Worm (Caenorhabditis elegans) whole organism, L4 larva: ENCODE measurements around the gene K10H10.7.

ENCODE experiments used
- F44E2.7 ChIP-seq: fragments of 200-800 bp; sonication (Bioruptor generic); IDR thresholded peaks from 2 replicates; pipeline ENCODE4 v2.1.2; 2022; ENCODE audit warnings: missing genetic modification characterization, missing compliant biosample characterization
- F49E8.2 ChIP-seq: sonication (generic microtip); optimal IDR thresholded peaks from 2 replicates; lab custom pipeline; 2016; ENCODE audit warnings: missing compliant biosample characterization, mild to moderate bottlenecking, missing genetic modification characterization, borderline replicate concordance
- R02D3.7 ChIP-seq: fragments of 150-350 bp; sonication (generic microtip); optimal IDR thresholded peaks from 3 replicates; lab custom pipeline; 2014; ENCODE audit warnings: missing biosample characterization, missing genetic modification characterization
- T20F7.1 ChIP-seq: fragments of 200-800 bp; sonication (Bioruptor generic); optimal IDR thresholded peaks from 2 replicates; lab custom pipeline; 2018; ENCODE audit warnings: mild to moderate bottlenecking, missing genetic modification characterization, missing compliant biosample characterization
- Y5F2A.4 ChIP-seq: fragments of 200-800 bp; sonication (Bioruptor generic); optimal IDR thresholded peaks from 2 replicates; lab custom pipeline; 2018; ENCODE audit warnings: mild to moderate bottlenecking, missing genetic modification characterization, missing compliant biosample characterization
- arid-1 ChIP-seq: fragments of 200-800 bp; sonication (Bioruptor generic); conservative IDR thresholded peaks from 2 replicates; pipeline ENCODE4 v1.3.6; 2022; ENCODE audit warnings: missing genetic modification reagents, missing genetic modification characterization, missing compliant biosample characterization
- attf-4 ChIP-seq: sonication (generic microtip); optimal IDR thresholded peaks from 3 replicates; lab custom pipeline; 2017; ENCODE audit warnings: missing biosample characterization, missing genetic modification characterization
- ceh-20 ChIP-seq: fragments of 200-800 bp; sonication (Bioruptor generic); IDR thresholded peaks from 2 replicates; pipeline ENCODE4 v1.3.6; 2022; ENCODE audit warnings: missing genetic modification reagents, missing genetic modification characterization, missing compliant biosample characterization
- ceh-32 ChIP-seq: sonication (generic microtip); optimal IDR thresholded peaks from 2 replicates; lab custom pipeline; 2016; ENCODE audit warnings: mild to moderate bottlenecking, missing genetic modification characterization, missing compliant biosample characterization; ENCODE audit not compliant: poor library complexity
- ces-1 ChIP-seq: fragments of 150-350 bp; sonication (generic microtip); optimal IDR thresholded peaks from 4 replicates; lab custom pipeline; 2014; ENCODE audit warnings: missing biosample characterization, missing genetic modification reagents, missing genetic modification characterization
- daf-12 ChIP-seq: fragments of 150-350 bp; optimal IDR thresholded peaks from 2 replicates; lab custom pipeline; 2014; ENCODE audit warnings: missing biosample characterization, missing genetic modification reagents, missing genetic modification characterization
- daf-16 ChIP-seq, 3 experiments: sonication (generic microtip); optimal IDR thresholded peaks; 2 replicates each; lab custom pipeline; 2016 to 2017; ENCODE audit warnings: missing genetic modification characterization in 3 of 3, missing genetic modification reagents in 3 of 3, mild to moderate bottlenecking in 2 of 3, missing compliant biosample characterization in 2 of 3, missing biosample characterization in 1 of 3, moderate library complexity in 1 of 3
- daf-19 ChIP-seq: fragments of 200-800 bp; sonication (Bioruptor generic); conservative IDR thresholded peaks from 2 replicates; pipeline ENCODE4 v1.3.6; 2022; ENCODE audit warnings: missing genetic modification characterization, missing compliant biosample characterization
- daf-8 ChIP-seq: fragments of 200-800 bp; sonication (Bioruptor generic); IDR thresholded peaks from 2 replicates; pipeline ENCODE4 v1.3.6; 2022; ENCODE audit warnings: missing genetic modification characterization, missing compliant biosample characterization
- dmd-9 ChIP-seq: fragments of 200-800 bp; sonication (Bioruptor generic); IDR thresholded peaks from 2 replicates; pipeline ENCODE4 v1.3.6; 2022; ENCODE audit warnings: missing genetic modification reagents, missing genetic modification characterization, missing compliant biosample characterization
- dpl-1 ChIP-seq: fragments of 150-350 bp; optimal IDR thresholded peaks from 2 replicates; lab custom pipeline; 2014; ENCODE audit warnings: missing biosample characterization, missing genetic modification reagents, missing genetic modification characterization
- egl-43 ChIP-seq: fragments of 200-800 bp; sonication (Bioruptor generic); IDR thresholded peaks from 2 replicates; pipeline ENCODE4 v1.3.6; 2022; ENCODE audit warnings: missing genetic modification reagents, missing genetic modification characterization, missing compliant biosample characterization
- hif-1 ChIP-seq, 2 experiments: sonication (generic microtip); optimal IDR thresholded peaks; 2 replicates each; lab custom pipeline; 2016 to 2017; ENCODE audit warnings: missing compliant biosample characterization in 2 of 2, missing genetic modification characterization in 2 of 2, missing genetic modification reagents in 2 of 2, missing genotype in 2 of 2, mild to moderate bottlenecking in 1 of 2
- hlh-30 ChIP-seq: sonication (generic microtip); optimal IDR thresholded peaks from 2 replicates; lab custom pipeline; 2017; ENCODE audit warnings: antibody characterized with exemption, mild to moderate bottlenecking, missing genetic modification characterization, missing compliant biosample characterization; ENCODE audit not compliant: insufficient read depth
- hmg-1.1 ChIP-seq: fragments of 200-800 bp; sonication (Bioruptor generic); IDR thresholded peaks from 2 replicates; pipeline ENCODE4 v1.3.6; 2022; ENCODE audit warnings: missing genetic modification reagents, missing genetic modification characterization, missing compliant biosample characterization
- lim-7 ChIP-seq: fragments of 200-800 bp; sonication (Bioruptor generic); IDR thresholded peaks from 2 replicates; pipeline ENCODE4 v1.3.6; 2022; ENCODE audit warnings: missing genetic modification characterization, missing compliant biosample characterization
- lin-1 ChIP-seq: fragments of 200-800 bp; sonication (Bioruptor generic); IDR thresholded peaks from 2 replicates; pipeline ENCODE4 v1.3.6; 2022; ENCODE audit warnings: missing genetic modification reagents, missing genetic modification characterization, missing compliant biosample characterization
- lin-13 ChIP-seq: fragments of 150-350 bp; optimal IDR thresholded peaks from 2 replicates; lab custom pipeline; 2014; ENCODE audit warnings: missing biosample characterization, missing genetic modification reagents, missing genetic modification characterization
- mdl-1 ChIP-seq, 2 experiments: fragments of 150-350 bp in 1 of 2; sonication (generic microtip) in 1 of 2; optimal IDR thresholded peaks; 2 replicates each; lab custom pipeline; 2014 to 2017; ENCODE audit warnings: missing biosample characterization in 2 of 2, missing genetic modification characterization in 2 of 2
- mdt-29 ChIP-seq: fragments of 200-800 bp; sonication (Bioruptor generic); IDR thresholded peaks from 2 replicates; pipeline ENCODE4 v1.3.6; 2022; ENCODE audit warnings: missing genetic modification reagents, missing genetic modification characterization, missing compliant biosample characterization
- mep-1 ChIP-seq: fragments of 150-350 bp; sonication (generic microtip); optimal IDR thresholded peaks from 3 replicates; lab custom pipeline; 2014; ENCODE audit warnings: missing biosample characterization, missing genetic modification characterization
- mes-2 ChIP-seq: sonication (generic microtip); optimal IDR thresholded peaks from 2 replicates; lab custom pipeline; 2016; ENCODE audit warnings: missing genotype, mild to moderate bottlenecking, missing genetic modification characterization, missing compliant biosample characterization; ENCODE audit not compliant: poor library complexity, severe bottlenecking
- mxl-3 ChIP-seq: fragments of 200-800 bp; sonication (Bioruptor generic); optimal IDR thresholded peaks from 2 replicates; lab custom pipeline; 2018; ENCODE audit warnings: mild to moderate bottlenecking, missing genetic modification characterization, missing compliant biosample characterization
- nhr-10 ChIP-seq: fragments of 150-350 bp; optimal IDR thresholded peaks from 2 replicates; lab custom pipeline; 2014; ENCODE audit warnings: missing biosample characterization, missing genetic modification characterization
- nhr-11 ChIP-seq: fragments of 150-350 bp; optimal IDR thresholded peaks from 2 replicates; lab custom pipeline; 2014; ENCODE audit warnings: missing biosample characterization, missing genetic modification characterization
- nhr-111 ChIP-seq: fragments of 200-800 bp; sonication (Bioruptor generic); optimal IDR thresholded peaks from 2 replicates; lab custom pipeline; 2018; ENCODE audit warnings: mild to moderate bottlenecking, missing genetic modification characterization, missing compliant biosample characterization
- nhr-237 ChIP-seq: sonication (generic microtip); optimal IDR thresholded peaks from 2 replicates; lab custom pipeline; 2017; ENCODE audit warnings: missing biosample characterization, missing genetic modification characterization
- nhr-42 ChIP-seq: fragments of 200-800 bp; sonication (Bioruptor generic); IDR thresholded peaks from 2 replicates; pipeline ENCODE4 v1.3.6; 2022; ENCODE audit warnings: missing genetic modification characterization, missing compliant biosample characterization
- nhr-48 ChIP-seq: sonication (generic microtip); optimal IDR thresholded peaks from 2 replicates; lab custom pipeline; 2016; ENCODE audit warnings: mild to moderate bottlenecking, missing genetic modification characterization, missing compliant biosample characterization
- nhr-6 ChIP-seq: fragments of 150-350 bp; optimal IDR thresholded peaks from 2 replicates; lab custom pipeline; 2014; ENCODE audit warnings: missing biosample characterization, missing genetic modification characterization
- nhr-76 ChIP-seq: fragments of 150-350 bp; optimal IDR thresholded peaks from 2 replicates; lab custom pipeline; 2014; ENCODE audit warnings: missing biosample characterization, missing genetic modification characterization
- nhr-77 ChIP-seq: fragments of 150-350 bp; optimal IDR thresholded peaks from 2 replicates; lab custom pipeline; 2014; ENCODE audit warnings: missing biosample characterization, missing genetic modification characterization
- saeg-2 ChIP-seq: fragments of 200-800 bp; sonication (Bioruptor generic); IDR thresholded peaks from 2 replicates; pipeline ENCODE4 v1.3.6; 2022; ENCODE audit warnings: missing genetic modification reagents, missing genetic modification characterization, missing compliant biosample characterization
- sdz-12 ChIP-seq: fragments of 200-800 bp; sonication (Bioruptor generic); optimal IDR thresholded peaks from 2 replicates; lab custom pipeline; 2018; ENCODE audit warnings: mild to moderate bottlenecking, missing genetic modification characterization, missing compliant biosample characterization
- skn-1 ChIP-seq: fragments of 150-350 bp; optimal IDR thresholded peaks from 2 replicates; lab custom pipeline; 2014; ENCODE audit warnings: missing biosample characterization, missing genetic modification characterization
- snpc-1.2 ChIP-seq: fragments of 200-800 bp; sonication (Bioruptor generic); IDR thresholded peaks from 2 replicates; pipeline ENCODE4 v1.3.6; 2022; ENCODE audit warnings: missing genetic modification reagents, missing genetic modification characterization, missing compliant biosample characterization
- snpc-4 ChIP-seq: fragments of 150-350 bp; optimal IDR thresholded peaks from 2 replicates; lab custom pipeline; 2014; ENCODE audit warnings: missing biosample characterization, missing genetic modification characterization
- spr-1 ChIP-seq: sonication (generic microtip); optimal IDR thresholded peaks from 2 replicates; lab custom pipeline; 2016; ENCODE audit warnings: mild to moderate bottlenecking, missing genetic modification characterization, missing compliant biosample characterization
- spr-3 ChIP-seq: fragments of 200-800 bp; sonication (Bioruptor generic); optimal IDR thresholded peaks from 2 replicates; lab custom pipeline; 2018; ENCODE audit warnings: mild to moderate bottlenecking, missing genetic modification characterization, missing compliant biosample characterization
- tra-1 ChIP-seq: fragments of 200-800 bp; sonication (Bioruptor generic); IDR thresholded peaks from 2 replicates; pipeline ENCODE4 v1.3.6; 2022; ENCODE audit warnings: missing genetic modification reagents, missing genetic modification characterization, missing compliant biosample characterization
- unc-130 ChIP-seq: sonication (generic microtip); optimal IDR thresholded peaks from 2 replicates; lab custom pipeline; 2016; ENCODE audit warnings: missing genetic modification reagents, missing genetic modification characterization, missing compliant biosample characterization
- zfp-3 ChIP-seq: fragments of 200-800 bp; sonication (Bioruptor generic); conservative IDR thresholded peaks from 2 replicates; pipeline ENCODE4 v1.3.6; 2022; ENCODE audit warnings: missing genetic modification reagents, missing genetic modification characterization, missing compliant biosample characterization
- zip-2 ChIP-seq: fragments of 150-350 bp; optimal IDR thresholded peaks from 2 replicates; lab custom pipeline; 2014; ENCODE audit warnings: missing biosample characterization, missing genetic modification characterization

The K10H10.7 gene

DNA sequence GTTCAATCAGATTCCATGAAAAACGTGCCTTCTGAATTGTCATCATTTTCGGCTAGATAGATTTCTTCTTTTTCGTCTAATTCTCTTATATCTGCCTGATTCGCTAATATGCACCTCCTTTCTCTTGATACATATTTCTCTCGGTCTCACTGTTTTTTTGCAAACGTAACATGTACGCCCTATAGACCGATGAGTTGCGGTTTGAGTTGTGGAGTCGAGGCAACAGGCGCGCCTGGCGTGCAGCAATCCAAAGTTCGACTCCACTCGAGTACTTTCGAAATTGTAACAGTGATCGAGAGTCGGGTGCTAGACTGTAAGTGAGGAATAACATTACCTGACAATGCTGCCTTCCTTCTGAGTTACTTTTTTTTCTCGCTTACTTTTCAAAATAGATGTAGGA lies 10.7 kb downstream of the K10H10.7 start (continued):
- TF ChIP-seq sdz-12 (GFP tag; lab: Kevin White, UChicago) = peak; percentile 59
- TF ChIP-seq dmd-9 (GFP tag; lab: Robert Waterston, UW) = peak; percentile 76
- TF ChIP-seq spr-3 = peak; percentile 83
- TF ChIP-seq nhr-77 (tag; lab: Kevin White, UChicago) = peak; percentile 96
- 0 out of 2 replicates have a peak, but pooled peaks have one; percentile 67 for TF ChIP-seq saeg-2 (GFP tag; lab: Robert Waterston, UW)
- peak; percentile 55 for TF ChIP-seq nhr-11 (tag; lab: Kevin White, UChicago)
- TF ChIP-seq zip-2 (tag; lab: Kevin White, UChicago) = peak; percentile 41
- TF ChIP-seq nhr-237 = no peak
- peak; percentile 41 for TF ChIP-seq attf-4 (tag; lab: Kevin White, UChicago)
- TF ChIP-seq tra-1 (GFP tag; lab: Robert Waterston, UW) = peak; percentile 90
- peak; percentile 77; the same call in 1 of the 2 replicates for TF ChIP-seq mdt-29 (GFP tag; lab: Robert Waterston, UW)
- TF ChIP-seq nhr-42 = peak; percentile 95
- peak; percentile 60 to 92 for TF ChIP-seq daf-16 (GFP tag; optimal IDR thresholded peaks at IDR 0.05; lab: Kevin White, UChicago)
- peak; percentile 77 for TF ChIP-seq daf-16 (tag; optimal IDR thresholded peaks at IDR 0.05; lab: Kevin White, UChicago)
- peak; percentile 92 for TF ChIP-seq unc-130 (GFP tag; lab: Kevin White, UChicago)
- TF ChIP-seq snpc-4 (tag; lab: Kevin White, UChicago) = peak; percentile 66
- peak; percentile 87 for TF ChIP-seq nhr-48 (tag; lab: Kevin White, UChicago)
- TF ChIP-seq spr-1 (tag; lab: Kevin White, UChicago) = peak; percentile 87
- peak; percentile 68 for TF ChIP-seq dpl-1
- TF ChIP-seq hif-1 (tag; optimal IDR thresholded peaks at IDR 0.05; lab: Kevin White, UChicago) = peak; percentile 89 to 95
- peak; percentile 76 for TF ChIP-seq Y5F2A.4 (GFP tag; lab: Kevin White, UChicago)
- TF ChIP-seq lim-7 (GFP tag; lab: Robert Waterston, UW) = peak; percentile 97
- peak; percentile 74 for TF ChIP-seq T20F7.1 (GFP tag; lab: Kevin White, UChicago)
- peak; percentile 87 for TF ChIP-seq lin-1 (GFP tag; lab: Robert Waterston, UW)
- TF ChIP-seq snpc-1.2 (GFP tag; lab: Robert Waterston, UW) = peak; percentile 81
- TF ChIP-seq ces-1 (GFP tag; lab: Kevin White, UChicago) = no peak
- no peak for TF ChIP-seq daf-12 (tag; lab: Kevin White, UChicago)
- peak; percentile 46 for TF ChIP-seq lin-13 (GFP tag; lab: Kevin White, UChicago)
- peak; percentile 83 for TF ChIP-seq nhr-111 (GFP tag; lab: Kevin White, UChicago)
- TF ChIP-seq F44E2.7 (GFP tag; lab: Robert Waterston, UW) = peak; percentile 92
- peak; percentile 81 for TF ChIP-seq hlh-30
- TF ChIP-seq nhr-76 (tag; lab: Kevin White, UChicago) = no peak
- peak; percentile 78 for TF ChIP-seq ceh-20 (GFP tag; lab: Robert Waterston, UW)
- TF ChIP-seq daf-8 = 0 out of 2 replicates have a peak, but pooled peaks have one; percentile 58
- TF ChIP-seq zfp-3 (GFP tag; lab: Robert Waterston, UW) = peak; percentile 86

DNA sequence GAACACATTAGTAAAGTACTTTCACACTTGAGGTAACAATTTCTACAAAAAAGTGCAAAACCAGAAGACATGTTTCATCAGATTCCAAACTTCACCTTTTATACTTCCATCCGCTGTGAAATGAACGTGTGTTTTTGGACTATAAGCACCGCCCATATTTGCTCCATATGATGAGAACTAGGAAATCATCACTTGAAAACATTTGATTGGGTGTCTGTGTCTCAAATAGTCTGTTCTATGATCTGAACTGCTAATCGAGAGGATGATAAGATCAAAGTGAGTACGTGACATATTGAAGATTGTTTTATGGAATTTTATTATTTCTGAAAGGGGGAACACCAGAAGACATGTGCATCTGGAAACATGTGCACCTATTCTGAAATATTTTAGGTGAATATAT lies 12.1 kb downstream of the K10H10.7 start:
- TF ChIP-seq attf-4 (tag; lab: Kevin White, UChicago) (no peak), daf-19 (no peak), skn-1 (tag; lab: Kevin White, UChicago) (no peak), nhr-48 (tag; lab: Kevin White, UChicago) (peak; percentile 20), mep-1 (tag; lab: Kevin White, UChicago) (peak; percentile 38), hmg-1.1 (GFP tag; lab: Robert Waterston, UW) (no peak), hif-1 (tag; optimal IDR thresholded peaks at IDR 0.05; lab: Kevin White, UChicago) (peak; percentile 90 to 97), mes-2 (tag; lab: Kevin White, UChicago) (no peak), nhr-10 (tag; lab: Kevin White, UChicago) (no peak), tra-1 (GFP tag; lab: Robert Waterston, UW) (no peak), egl-43 (GFP tag; lab: Robert Waterston, UW) (no peak), nhr-111 (GFP tag; lab: Kevin White, UChicago) (no peak), lim-7 (GFP tag; lab: Robert Waterston, UW) (no peak), daf-16 (GFP tag; optimal IDR thresholded peaks at IDR 0.05; lab: Kevin White, UChicago) (no peak), daf-16 (tag; optimal IDR thresholded peaks at IDR 0.05; lab: Kevin White, UChicago) (peak; percentile 0), arid-1 (GFP tag; lab: Robert Waterston, UW) (no peak), R02D3.7 (no peak), daf-8 (no peak), F49E8.2 (no peak), ceh-32 (tag; lab: Kevin White, UChicago) (no peak), spr-1 (tag; lab: Kevin White, UChicago) (no peak), mdl-1 (tag; optimal IDR thresholded peaks at IDR 0.05; lab: Kevin White, UChicago) (peak in 1 of 2 experiments; percentile 48), mxl-3 (peak; percentile 40), hlh-30 (peak; percentile 56), nhr-6 (tag; lab: Kevin White, UChicago) (peak; percentile 36), ceh-20 (GFP tag; lab: Robert Waterston, UW) (no peak)
